Fruit fly (Drosophila melanogaster) whole organism, embryonic: ENCODE results near the gene Or83a.

ENCODE experiments used
- Aef1 ChIP-seq: fragments of 200-800 bp; sonication (Bioruptor generic); IDR thresholded peaks from 3 replicates; pipeline ENCODE4 v1.3.6; 2022; ENCODE audit warnings: missing biosample characterization, missing genetic modification characterization
- Bdp1 ChIP-seq: fragments of 200-800 bp; sonication (Bioruptor generic); optimal IDR thresholded peaks from 3 replicates; lab custom pipeline; 2016; ENCODE audit warnings: missing biosample characterization, missing genetic modification characterization
- BtbVII ChIP-seq: fragments of 200-800 bp; sonication (Bioruptor generic); optimal IDR thresholded peaks from 3 replicates; lab custom pipeline; 2017; ENCODE audit warnings: missing biosample characterization, mild to moderate bottlenecking, missing genetic modification characterization
- CG10543 ChIP-seq: fragments of 200-800 bp; sonication (Bioruptor generic); optimal IDR thresholded peaks from 3 replicates; lab custom pipeline; 2017; ENCODE audit warnings: missing biosample characterization, mild to moderate bottlenecking, missing genetic modification characterization, moderate library complexity
- CG11085 ChIP-seq: fragments of 200-800 bp; sonication (Bioruptor generic); IDR thresholded peaks from 2 replicates; pipeline ENCODE4 v1.3.6; 2022; ENCODE audit warnings: missing biosample characterization, missing genetic modification characterization
- CG12219 ChIP-seq: fragments of 200-800 bp; sonication (Bioruptor generic); optimal IDR thresholded peaks from 3 replicates; lab custom pipeline; 2018; ENCODE audit warnings: missing biosample characterization, mild to moderate bottlenecking, missing genetic modification characterization
- CG12391 ChIP-seq: fragments of 200-800 bp; sonication (Bioruptor generic); optimal IDR thresholded peaks from 3 replicates; lab custom pipeline; 2018; ENCODE audit warnings: missing biosample characterization, mild to moderate bottlenecking, missing genetic modification characterization, moderate library complexity
- CG13894 ChIP-seq: fragments of 200-800 bp; sonication (Bioruptor generic); optimal IDR thresholded peaks from 3 replicates; lab custom pipeline; 2018; ENCODE audit warnings: missing biosample characterization, mild to moderate bottlenecking, missing genetic modification characterization, moderate library complexity
- CG15011 ChIP-seq: fragments of 200-800 bp; sonication (Bioruptor generic); optimal IDR thresholded peaks from 3 replicates; lab custom pipeline; 2018; ENCODE audit warnings: missing biosample characterization, mild to moderate bottlenecking, missing genetic modification characterization
- CG15514 ChIP-seq: fragments of 200-800 bp; sonication (Bioruptor generic); optimal IDR thresholded peaks from 3 replicates; lab custom pipeline; 2017; ENCODE audit warnings: missing biosample characterization, missing genetic modification characterization, mild to moderate bottlenecking, moderate library complexity, missing genetic modification reagents
- CG1647 ChIP-seq: fragments of 200-800 bp; sonication (Bioruptor generic); optimal IDR thresholded peaks from 3 replicates; lab custom pipeline; 2016; ENCODE audit warnings: missing biosample characterization, missing genetic modification characterization
- CG18011 ChIP-seq: fragments of 200-800 bp; sonication (Bioruptor generic); optimal IDR thresholded peaks from 2 replicates; lab custom pipeline; 2017; ENCODE audit warnings: missing biosample characterization, missing genetic modification characterization, mild to moderate bottlenecking, moderate library complexity, missing genotype
- CG18262 ChIP-seq: fragments of 200-800 bp; optimal IDR thresholded peaks from 3 replicates; lab custom pipeline; 2019; ENCODE audit warnings: missing biosample characterization, mild to moderate bottlenecking, missing genetic modification characterization, moderate library complexity
- CG2120 ChIP-seq: fragments of 200-800 bp; sonication (Bioruptor generic); optimal IDR thresholded peaks from 3 replicates; lab custom pipeline; 2016; ENCODE audit warnings: missing biosample characterization, missing genetic modification characterization
- CG2875 ChIP-seq: fragments of 200-800 bp; sonication (Bioruptor generic); optimal IDR thresholded peaks from 2 replicates; lab custom pipeline; 2017; ENCODE audit warnings: missing biosample characterization, mild to moderate bottlenecking, missing genetic modification characterization, missing genetic modification reagents
- CG31365 ChIP-seq: fragments of 200-800 bp; sonication (Bioruptor generic); optimal IDR thresholded peaks from 2 replicates; lab custom pipeline; 2018; ENCODE audit warnings: missing biosample characterization, mild to moderate bottlenecking, missing genetic modification characterization
- CG3726 ChIP-seq: fragments of 200-800 bp; sonication (Bioruptor generic); IDR thresholded peaks from 3 replicates; pipeline ENCODE4, ENCODE4 v1.3.6; 2022; ENCODE audit warnings: missing biosample characterization, missing genetic modification characterization
- CG3847 ChIP-seq: fragments of 200-800 bp; sonication (Bioruptor generic); IDR thresholded peaks from 2 replicates; pipeline ENCODE4 v1.3.6; 2022; ENCODE audit warnings: missing biosample characterization, missing genetic modification characterization
- CG4404 ChIP-seq: fragments of 200-800 bp; sonication (Bioruptor generic); IDR thresholded peaks from 2 replicates; pipeline ENCODE4 v1.3.6; 2022; ENCODE audit warnings: missing biosample characterization, missing genetic modification characterization
- CG6683 ChIP-seq: fragments of 200-800 bp; sonication (Bioruptor generic); optimal IDR thresholded peaks from 2 replicates; lab custom pipeline; 2017; ENCODE audit warnings: missing biosample characterization, mild to moderate bottlenecking, missing genetic modification characterization, missing genetic modification reagents
- CG8388 ChIP-seq: fragments of 200-800 bp; sonication (Bioruptor generic); optimal IDR thresholded peaks from 2 replicates; lab custom pipeline; 2019; ENCODE audit warnings: missing biosample characterization, mild to moderate bottlenecking, missing genetic modification characterization, moderate library complexity
- CG9609 ChIP-seq: fragments of 200-800 bp; sonication (Bioruptor generic); optimal IDR thresholded peaks from 3 replicates; lab custom pipeline; 2016; ENCODE audit warnings: missing biosample characterization, missing genetic modification characterization
- CG9797 ChIP-seq: fragments of 200-800 bp; sonication (Bioruptor generic); optimal IDR thresholded peaks from 3 replicates; lab custom pipeline; 2018; ENCODE audit warnings: missing biosample characterization, mild to moderate bottlenecking, missing genetic modification characterization
- D19A ChIP-seq: fragments of 200-800 bp; optimal IDR thresholded peaks from 3 replicates; lab custom pipeline; 2019; ENCODE audit warnings: missing biosample characterization, mild to moderate bottlenecking, missing genetic modification characterization, moderate library complexity
- Dip2 ChIP-seq: fragments of 200-800 bp; sonication (Bioruptor generic); IDR thresholded peaks from 2 replicates; pipeline ENCODE4 v1.3.6; 2022; ENCODE audit warnings: missing biosample characterization, missing genetic modification characterization
- Doc3 ChIP-seq: fragments of 200-800 bp; sonication (Bioruptor generic); IDR thresholded peaks from 3 replicates; pipeline ENCODE4 v1.3.6; 2022; ENCODE audit warnings: missing biosample characterization, missing genetic modification characterization; ENCODE audit not compliant: partially characterized antibody
- Fer3 ChIP-seq: fragments of 200-800 bp; sonication (Bioruptor generic); optimal IDR thresholded peaks from 2 replicates; lab custom pipeline; 2018; ENCODE audit warnings: missing biosample characterization, mild to moderate bottlenecking, missing genetic modification characterization, moderate library complexity
- HmgZ ChIP-seq: fragments of 200-800 bp; sonication (Bioruptor generic); optimal IDR thresholded peaks from 2 replicates; lab custom pipeline; 2018; ENCODE audit warnings: missing biosample characterization, mild to moderate bottlenecking, missing genetic modification characterization
- Med ChIP-seq: fragments of 200-800 bp; sonication (Bioruptor generic); peaks from one replicate; lab custom pipeline; 2016; ENCODE audit warnings: missing biosample characterization, missing genetic modification characterization, mild to moderate bottlenecking, inconsistent platforms, moderate library complexity
- Ravus ChIP-seq: fragments of 200-800 bp; sonication (Bioruptor generic); IDR thresholded peaks from 2 replicates; pipeline ENCODE4 v1.3.6; 2022; ENCODE audit warnings: missing biosample characterization, missing genetic modification characterization
- Tbp ChIP-seq: fragments of >200 bp; optimal IDR thresholded peaks from 2 replicates; lab custom pipeline; 2018; ENCODE audit warnings: missing biosample characterization, missing genetic modification characterization
- ab ChIP-seq: fragments of 200-800 bp; sonication (Bioruptor generic); optimal IDR thresholded peaks from 2 replicates; lab custom pipeline; 2016; ENCODE audit warnings: missing biosample characterization, missing genetic modification characterization
- ase ChIP-seq: fragments of 200-800 bp; sonication (Bioruptor generic); IDR thresholded peaks from 3 replicates; pipeline ENCODE4 v1.3.6; 2022; ENCODE audit warnings: missing biosample characterization, missing genetic modification characterization
- br ChIP-seq: fragments of >200 bp; optimal IDR thresholded peaks from 2 replicates; lab custom pipeline; 2017
- caup ChIP-seq: fragments of 200-800 bp; sonication (Bioruptor generic); optimal IDR thresholded peaks from 3 replicates; lab custom pipeline; 2017; ENCODE audit warnings: missing biosample characterization, mild to moderate bottlenecking, missing genetic modification characterization, moderate library complexity; ENCODE audit not compliant: severe bottlenecking
- chn ChIP-seq: fragments of 200-800 bp; sonication (Bioruptor generic); optimal IDR thresholded peaks from 2 replicates; lab custom pipeline; 2016; ENCODE audit warnings: missing biosample characterization, missing genetic modification characterization
- crc ChIP-seq: fragments of 200-800 bp; sonication (Bioruptor generic); optimal IDR thresholded peaks from 2 replicates; lab custom pipeline; 2016; ENCODE audit warnings: missing biosample characterization, missing genetic modification characterization
- dm ChIP-seq: fragments of 200-800 bp; sonication (Bioruptor generic); optimal IDR thresholded peaks from 3 replicates; lab custom pipeline; 2016; ENCODE audit warnings: missing biosample characterization, missing genetic modification characterization
- dmrt99B ChIP-seq: fragments of 200-800 bp; sonication (Bioruptor generic); optimal IDR thresholded peaks from 2 replicates; lab custom pipeline; 2018; ENCODE audit warnings: missing biosample characterization, mild to moderate bottlenecking, missing genetic modification characterization, moderate library complexity
- eyg ChIP-seq: fragments of 200-800 bp; sonication (Bioruptor generic); optimal IDR thresholded peaks from 3 replicates; lab custom pipeline; 2016; ENCODE audit warnings: missing biosample characterization, missing genetic modification characterization
- fd3F ChIP-seq: fragments of 200-800 bp; sonication (Bioruptor generic); optimal IDR thresholded peaks from 2 replicates; lab custom pipeline; 2018; ENCODE audit warnings: missing biosample characterization, mild to moderate bottlenecking, missing genetic modification characterization, moderate library complexity
- hbn ChIP-seq: fragments of 200-800 bp; sonication (Bioruptor generic); IDR thresholded peaks from 2 replicates; pipeline ENCODE4 v1.3.6; 2022; ENCODE audit warnings: missing biosample characterization, missing genetic modification characterization; ENCODE audit not compliant: partially characterized antibody
- jigr1 ChIP-seq: fragments of 200-800 bp; sonication (Bioruptor generic); IDR thresholded peaks from 3 replicates; pipeline ENCODE4 v1.3.6; 2022; ENCODE audit warnings: missing biosample characterization, missing genetic modification characterization
- lov ChIP-seq, 2 experiments: fragments of 200-800 bp in 1 of 2; fragments of >200 bp in 1 of 2; sonication (Bioruptor generic) in 1 of 2; IDR thresholded peaks in 1 of 2; optimal IDR thresholded peaks in 1 of 2; 2 replicates in 1 of 2; 3 replicates in 1 of 2; pipeline versions ENCODE4 v1.3.6 to Lab custom; 2017 to 2022; ENCODE audit warnings: missing biosample characterization in 1 of 2, missing genetic modification characterization in 1 of 2
- pnt ChIP-seq: fragments of 200-800 bp; sonication (Bioruptor generic); optimal IDR thresholded peaks from 3 replicates; lab custom pipeline; 2016; ENCODE audit warnings: missing biosample characterization, missing genetic modification characterization
- repo ChIP-seq: fragments of 200-800 bp; sonication (Bioruptor generic); optimal IDR thresholded peaks from 2 replicates; lab custom pipeline; 2016; ENCODE audit warnings: missing biosample characterization, missing genetic modification characterization
- sisA ChIP-seq: fragments of 200-800 bp; sonication (Bioruptor generic); IDR thresholded peaks from 2 replicates; pipeline ENCODE4 v1.3.6; 2022; ENCODE audit warnings: missing biosample characterization, missing genetic modification characterization
- sob ChIP-seq: fragments of 200-800 bp; sonication (Bioruptor generic); IDR thresholded peaks from 2 replicates; pipeline ENCODE4 v1.3.6; 2022; ENCODE audit warnings: missing biosample characterization, missing genetic modification characterization
- sqz ChIP-seq: fragments of 200-800 bp; sonication (Bioruptor generic); optimal IDR thresholded peaks from 3 replicates; lab custom pipeline; 2018; ENCODE audit warnings: missing biosample characterization, mild to moderate bottlenecking, missing genetic modification characterization
- stwl ChIP-seq: fragments of 200-800 bp; sonication (Bioruptor generic); optimal IDR thresholded peaks from 3 replicates; lab custom pipeline; 2018; ENCODE audit warnings: missing biosample characterization, mild to moderate bottlenecking, missing genetic modification characterization, moderate library complexity
- tup ChIP-seq: fragments of 200-800 bp; sonication (Bioruptor generic); optimal IDR thresholded peaks from 2 replicates; lab custom pipeline; 2016; ENCODE audit warnings: missing biosample characterization, mild to moderate bottlenecking, missing genetic modification characterization, moderate library complexity

The Or83a gene

dm6 chr3R:5412987-5413386 lies 14.0 kb upstream of the Or83a start (continued):
- peak; percentile 24; the same call in 1 of the 2 replicates for TF ChIP-seq sob (GFP tag; lab: Robert Waterston, UW)
- TF ChIP-seq Doc3 (GFP tag; lab: Robert Waterston, UW) = no peak
- TF ChIP-seq CG9609 = no peak
- peak; percentile 31 for TF ChIP-seq caup (GFP tag; lab: Kevin White, UChicago)
- TF ChIP-seq CG3847 = no peak
- TF ChIP-seq D19A (tag; lab: Kevin White, UChicago) = peak; percentile 2
- no peak for TF ChIP-seq CG6683 (GFP tag; lab: Kevin White, UChicago)
- peak; percentile 45 for TF ChIP-seq Fer3
- TF ChIP-seq CG4404 = no peak
- TF ChIP-seq eyg (GFP tag; lab: Kevin White, UChicago) = no peak
- no peak for TF ChIP-seq CG18262 (tag; lab: Kevin White, UChicago)
- no peak for TF ChIP-seq ase
- TF ChIP-seq BtbVII (GFP tag; lab: Kevin White, UChicago) = peak; percentile 29
- TF ChIP-seq dmrt99B (tag; lab: Kevin White, UChicago) = peak; percentile 69
- no peak for TF ChIP-seq CG13894
- TF ChIP-seq Med = peak; percentile 80
- no peak for TF ChIP-seq Tbp
- TF ChIP-seq CG2875 (GFP tag; lab: Kevin White, UChicago) = peak; percentile 2
- TF ChIP-seq CG9797 = no peak
- TF ChIP-seq tup (GFP tag; lab: Kevin White, UChicago) = no peak
- TF ChIP-seq ab (GFP tag; lab: Kevin White, UChicago) = no peak
- TF ChIP-seq CG10543 (GFP tag; lab: Kevin White, UChicago) = peak; percentile 16
- TF ChIP-seq chn (GFP tag; lab: Kevin White, UChicago) = no peak
- TF ChIP-seq crc (GFP tag; lab: Kevin White, UChicago) = no peak
- no peak for TF ChIP-seq CG31365 (tag; lab: Kevin White, UChicago)
- no peak for TF ChIP-seq pnt (GFP tag; lab: Kevin White, UChicago)
- no peak for TF ChIP-seq CG11085
- TF ChIP-seq Aef1 (GFP tag; lab: Robert Waterston, UW) = no peak
- peak; percentile 1 for TF ChIP-seq CG15514
- no peak for TF ChIP-seq CG3726
- peak; percentile 5 for TF ChIP-seq CG15011 (GFP tag; lab: Kevin White, UChicago)
- TF ChIP-seq HmgZ (tag; lab: Kevin White, UChicago) = no peak
- TF ChIP-seq CG1647 (GFP tag; lab: Kevin White, UChicago) = no peak
- TF ChIP-seq lov (optimal IDR thresholded peaks at IDR 0.05; lab: Kevin White, UChicago) = no peak
- TF ChIP-seq lov (GFP tag; IDR thresholded peaks at IDR 0.05; lab: Robert Waterston, UW) = no peak
- no peak for TF ChIP-seq CG12219 (GFP tag; lab: Kevin White, UChicago)
- TF ChIP-seq jigr1 = no peak
- TF ChIP-seq Dip2 (GFP tag; lab: Robert Waterston, UW) = no peak
- no peak for TF ChIP-seq Bdp1 (GFP tag; lab: Kevin White, UChicago)
- TF ChIP-seq fd3F (GFP tag; lab: Kevin White, UChicago) = peak; percentile 25
- TF ChIP-seq CG2120 (GFP tag; lab: Kevin White, UChicago) = peak; percentile 69
- TF ChIP-seq CG12391 (tag; lab: Kevin White, UChicago) = no peak
- TF ChIP-seq sqz = no peak
- TF ChIP-seq CG18011 (GFP tag; lab: Kevin White, UChicago) = no peak
- TF ChIP-seq sisA (GFP tag; lab: Robert Waterston, UW) = peak; percentile 11; the same call in 1 of the 2 replicates
- TF ChIP-seq br (lab: Kevin White, UChicago) = no peak
- TF ChIP-seq stwl = no peak
- no peak for TF ChIP-seq hbn (GFP tag; lab: Robert Waterston, UW)
- TF ChIP-seq Ravus (GFP tag; lab: Robert Waterston, UW) = no peak
- peak; percentile 11 for TF ChIP-seq CG8388
- TF ChIP-seq repo (GFP tag; lab: Kevin White, UChicago) = no peak
- no peak for TF ChIP-seq dm (GFP tag; lab: Kevin White, UChicago)
